Worm (Caenorhabditis elegans): Measurements from ENCODE around the gene dlhd-1.

The dlhd-1 gene

ce11 chrII:1134314-1135108, 37.4 kb downstream of the dlhd-1 start (continued):
- TF ChIP-seq egrh-3 (GFP tag; IDR thresholded peaks at IDR 0.05) (peak; percentile 66), B0019.2 (GFP tag; conservative IDR thresholded peaks at IDR 0.05) (peak; percentile 79)

ce11 chrII:1133295-1133694, 38.6 kb downstream of the dlhd-1 start:
- TF ChIP-seq rec-8 (tag; optimal IDR thresholded peaks at IDR 0.05), result no peak
- TF ChIP-seq B0261.1 (tag; optimal IDR thresholded peaks at IDR 0.05), result no peak
- peak; percentile 29; the same call in 1 of the 2 replicates for TF ChIP-seq ceh-100 (GFP tag; IDR thresholded peaks at IDR 0.05)
- TF ChIP-seq lin-54 (GFP tag; optimal IDR thresholded peaks at IDR 0.05), result peak; percentile 20
- TF ChIP-seq mcd-1 (GFP tag; IDR thresholded peaks at IDR 0.05), result peak; percentile 77
- no peak for TF ChIP-seq ccch-3 (GFP tag; optimal IDR thresholded peaks at IDR 0.05)

- TF ChIP-seq zim-3 (tag; optimal IDR thresholded peaks at IDR 0.05), result no peak
- no peak for TF ChIP-seq bed-1 (GFP tag; IDR thresholded peaks at IDR 0.05)
- TF ChIP-seq chd-7 (tag; optimal IDR thresholded peaks at IDR 0.05), result no peak
- no peak for TF ChIP-seq unc-130 (GFP tag; optimal IDR thresholded peaks at IDR 0.05)
- no peak for TF ChIP-seq efl-1 (GFP tag; optimal IDR thresholded peaks at IDR 0.05)
- TF ChIP-seq lin-54 (GFP tag; optimal IDR thresholded peaks at IDR 0.05), result peak; percentile 31
- no peak for TF ChIP-seq F23B12.7 (tag; optimal IDR thresholded peaks at IDR 0.05; ENCODE audit: insufficient read depth)
- peak; percentile 70 for TF ChIP-seq mcd-1 (GFP tag; IDR thresholded peaks at IDR 0.05)
- TF ChIP-seq aptf-2 (GFP tag; conservative IDR thresholded peaks at IDR 0.05), result no peak
Observed at ce11 chrII:1132750-1133149, 39.2 kb downstream of the dlhd-1 start.

ce11 chrII:1131821-1132220, 40.1 kb downstream of the dlhd-1 start:
- TF ChIP-seq sptf-2 (GFP tag; optimal IDR thresholded peaks at IDR 0.05) (no peak), zfh-2 (GFP tag; conservative IDR thresholded peaks at IDR 0.05) (peak; percentile 65), D2030.7 (GFP tag; IDR thresholded peaks at IDR 0.05) (no peak)

- TF ChIP-seq mcd-1 (GFP tag; IDR thresholded peaks at IDR 0.05) (peak; percentile 78), ztf-18 (tag; optimal IDR thresholded peaks at IDR 0.05) (no peak), F52B5.7 (tag; optimal IDR thresholded peaks at IDR 0.05) (no peak), D2030.7 (GFP tag; IDR thresholded peaks at IDR 0.05) (0 out of 2 replicates have a peak, but pooled peaks have one; percentile 9), Y56A3A.18 (GFP tag; IDR thresholded peaks at IDR 0.05) (peak; percentile 8; the same call in 1 of the 2 replicates)
Observed at ce11 chrII:1131367-1131766, 40.6 kb downstream of the dlhd-1 start.

- peak; percentile 75 for TF ChIP-seq lin-54 (GFP tag; optimal IDR thresholded peaks at IDR 0.05)
- TF ChIP-seq mcd-1 (GFP tag; IDR thresholded peaks at IDR 0.05), result peak; percentile 91
- no peak for TF ChIP-seq madf-8 (GFP tag; conservative IDR thresholded peaks at IDR 0.05)
- no peak for TF ChIP-seq nfya-2 (GFP tag; IDR thresholded peaks at IDR 0.05)
- TF ChIP-seq F37B4.10 (GFP tag; IDR thresholded peaks at IDR 0.05), result no peak
- no peak for TF ChIP-seq Y67H2A.10 (GFP tag; conservative IDR thresholded peaks at IDR 0.05)
- no peak for TF ChIP-seq ceh-27 (GFP tag; optimal IDR thresholded peaks at IDR 0.05)
- peak; percentile 21 for TF ChIP-seq lsl-1 (GFP tag; optimal IDR thresholded peaks at IDR 0.05)
- no peak for TF ChIP-seq cebp-2 (GFP tag; IDR thresholded peaks at IDR 0.05)
- TF ChIP-seq nhr-179 (tag; optimal IDR thresholded peaks at IDR 0.05), result no peak
- TF ChIP-seq let-607 (tag; optimal IDR thresholded peaks at IDR 0.05), result no peak
- no peak for TF ChIP-seq pbrm-1 (GFP tag; IDR thresholded peaks at IDR 0.05)
- peak; percentile 38 for TF ChIP-seq efl-1 (GFP tag; optimal IDR thresholded peaks at IDR 0.05)
- no peak for TF ChIP-seq mel-28 (tag; optimal IDR thresholded peaks at IDR 0.05; ENCODE audit: borderline replicate concordance)
- TF ChIP-seq madf-6 (GFP tag; IDR thresholded peaks at IDR 0.05), result 0 out of 2 replicates have a peak, but pooled peaks have one; percentile 11
- TF ChIP-seq unc-62 (GFP tag; optimal IDR thresholded peaks at IDR 0.05), result no peak
- TF ChIP-seq F33H1.4 (GFP tag; IDR thresholded peaks at IDR 0.05), result no peak
- TF ChIP-seq Y56A3A.18 (GFP tag; IDR thresholded peaks at IDR 0.05), result no peak
- TF ChIP-seq D2030.7 (GFP tag; IDR thresholded peaks at IDR 0.05), result peak; percentile 43; the same call in 1 of the 2 replicates
- TF ChIP-seq madf-10 (tag; optimal IDR thresholded peaks at IDR 0.05), result no peak
- no peak for TF ChIP-seq ceh-100 (GFP tag; IDR thresholded peaks at IDR 0.05)
Observed at ce11 chrII:1130241-1130640, 41.7 kb downstream of the dlhd-1 start.
